Worm (Caenorhabditis elegans) whole organism, early embryonic: Measurements from ENCODE around the gene M01H9.5.

Experiments used
- B0310.2 ChIP-seq: sonication (generic microtip); optimal IDR thresholded peaks from 2 replicates; lab custom pipeline; 2016; ENCODE audit warnings: mild to moderate bottlenecking, missing genetic modification characterization, missing compliant biosample characterization
- F13C5.2 ChIP-seq: sonication (generic microtip); optimal IDR thresholded peaks from 2 replicates; lab custom pipeline; 2017; ENCODE audit warnings: mild to moderate bottlenecking, missing genetic modification characterization, inconsistent platforms, missing compliant biosample characterization
- aly-1 ChIP-seq: sonication (generic microtip); optimal IDR thresholded peaks from 2 replicates; lab custom pipeline; 2016; ENCODE audit warnings: missing genetic modification characterization, missing compliant biosample characterization
- ama-1 ChIP-seq: fragments of 150-350 bp; optimal IDR thresholded peaks from 2 replicates; lab custom pipeline; 2014
- ceh-13 ChIP-seq: fragments of 200-800 bp; sonication (Bioruptor generic); optimal IDR thresholded peaks from 2 replicates; lab custom pipeline; 2018; ENCODE audit warnings: mild to moderate bottlenecking, missing genetic modification characterization, missing compliant biosample characterization
- ceh-36 ChIP-seq: sonication (generic microtip); optimal IDR thresholded peaks from 2 replicates; lab custom pipeline; 2016; ENCODE audit warnings: missing genetic modification characterization, inconsistent platforms, missing compliant biosample characterization
- ets-7 ChIP-seq: sonication (generic microtip); optimal IDR thresholded peaks from 2 replicates; lab custom pipeline; 2016; ENCODE audit warnings: missing genotype, missing genetic modification characterization, missing compliant biosample characterization
- flt-1 ChIP-seq: fragments of 200-800 bp; sonication (Bioruptor generic); IDR thresholded peaks from 2 replicates; pipeline ENCODE4 v1.3.6; 2022; ENCODE audit warnings: missing genetic modification characterization, missing compliant biosample characterization
- hmbx-1 ChIP-seq: sonication (generic microtip); optimal IDR thresholded peaks from 2 replicates; lab custom pipeline; 2016; ENCODE audit warnings: mild to moderate bottlenecking, missing genetic modification characterization, missing compliant biosample characterization
- hmg-4 ChIP-seq: fragments of 200-800 bp; sonication (Bioruptor generic); optimal IDR thresholded peaks from 2 replicates; lab custom pipeline; 2018; ENCODE audit warnings: mild to moderate bottlenecking, missing genetic modification characterization, missing compliant biosample characterization
- hnd-1 ChIP-seq: sonication (generic microtip); optimal IDR thresholded peaks from 2 replicates; lab custom pipeline; 2016; ENCODE audit warnings: missing genetic modification characterization, missing compliant biosample characterization
- pes-1 ChIP-seq: fragments of 200-800 bp; sonication (Bioruptor generic); IDR thresholded peaks from 2 replicates; pipeline ENCODE4 v1.3.6; 2022; ENCODE audit warnings: missing genetic modification reagents, missing genetic modification characterization, missing compliant biosample characterization
- scrt-1 ChIP-seq: fragments of 200-800 bp; sonication (Bioruptor generic); IDR thresholded peaks from 2 replicates; pipeline ENCODE4 v1.3.6; 2022; ENCODE audit warnings: missing genetic modification characterization, missing compliant biosample characterization
- sea-1 ChIP-seq: fragments of 200-800 bp; sonication (Bioruptor generic); conservative IDR thresholded peaks from 2 replicates; pipeline ENCODE4 v1.3.6; 2022; ENCODE audit warnings: missing genetic modification characterization, missing compliant biosample characterization
- tbx-11 ChIP-seq: fragments of 200-800 bp; sonication (Bioruptor generic); IDR thresholded peaks from 2 replicates; pipeline ENCODE4 v1.3.6; 2022; ENCODE audit warnings: missing genetic modification characterization, missing compliant biosample characterization
- tbx-37 ChIP-seq: fragments of 200-800 bp; sonication (Bioruptor generic); conservative IDR thresholded peaks from 2 replicates; pipeline ENCODE4 v1.3.6; 2022; ENCODE audit warnings: missing genetic modification reagents, missing genetic modification characterization, missing compliant biosample characterization
- tra-4 ChIP-seq: sonication (generic microtip); optimal IDR thresholded peaks from 2 replicates; lab custom pipeline; 2017; ENCODE audit warnings: missing genetic modification characterization, missing compliant biosample characterization

Gene M01H9.5

ce11 chrIV:4475362-4476086 is 10.2 kb downstream of the M01H9.5 start:
- no peak for TF ChIP-seq aly-1 (tag; lab: Kevin White, UChicago)
- no peak for TF ChIP-seq sea-1 (GFP tag; lab: Robert Waterston, UW)
- TF ChIP-seq tbx-11 (GFP tag; lab: Robert Waterston, UW), result no peak
- TF ChIP-seq tbx-37 (GFP tag; lab: Robert Waterston, UW), result no peak
- TF ChIP-seq hmg-4 (GFP tag; lab: Kevin White, UChicago), result no peak
- TF ChIP-seq ceh-13 (GFP tag; lab: Kevin White, UChicago), result no peak
- no peak for TF ChIP-seq hmbx-1 (tag; lab: Kevin White, UChicago)
- TF ChIP-seq flt-1 (GFP tag; lab: Robert Waterston, UW), result no peak
- no peak for TF ChIP-seq B0310.2 (tag; lab: Kevin White, UChicago)
- no peak for TF ChIP-seq F13C5.2 (tag; lab: Kevin White, UChicago)
- no peak for TF ChIP-seq ama-1 (lab: Kevin White, UChicago)
- no peak for TF ChIP-seq tra-4 (tag; lab: Kevin White, UChicago)
- TF ChIP-seq hnd-1 (tag; lab: Kevin White, UChicago), result no peak
- no peak for TF ChIP-seq ceh-36 (tag; lab: Kevin White, UChicago)
- TF ChIP-seq pes-1 (GFP tag; lab: Robert Waterston, UW), result no peak
- no peak for TF ChIP-seq scrt-1 (GFP tag; lab: Robert Waterston, UW)
- TF ChIP-seq ets-7, result no peak

DNA sequence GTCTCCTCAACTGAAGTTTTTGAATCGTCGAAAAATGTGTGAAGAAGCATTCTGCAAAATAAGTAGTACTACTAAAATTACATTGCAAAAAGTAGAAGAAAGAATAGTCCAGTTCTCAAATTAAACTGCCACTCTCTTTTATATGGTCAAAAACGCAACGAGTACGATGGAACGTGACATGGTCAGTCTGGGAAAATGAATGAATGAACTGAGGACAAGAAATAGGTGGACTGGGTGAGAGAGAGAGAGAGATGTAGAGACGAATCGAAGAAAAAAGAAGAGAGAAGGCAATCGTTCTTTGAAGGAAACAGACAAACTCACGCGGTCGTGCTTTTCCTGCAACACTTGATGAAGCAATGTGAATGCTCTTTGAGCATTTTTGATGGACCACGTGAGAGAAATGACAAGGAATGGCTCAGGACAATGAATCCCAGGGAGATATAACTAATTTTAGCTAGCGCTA is 11.8 kb downstream of the M01H9.5 start, which contains the start of gene M01H9.3:
TSS of gene M01H9.3 (minus strand) at position 51 of the 463 bp plus-strand sequence.
- TF ChIP-seq sea-1 (GFP tag; lab: Robert Waterston, UW) (no peak), tbx-11 (GFP tag; lab: Robert Waterston, UW) (no peak), hnd-1 (tag; lab: Kevin White, UChicago) (no peak), hmbx-1 (tag; lab: Kevin White, UChicago) (no peak), F13C5.2 (tag; lab: Kevin White, UChicago) (no peak), ama-1 (lab: Kevin White, UChicago) (no peak)

DNA sequence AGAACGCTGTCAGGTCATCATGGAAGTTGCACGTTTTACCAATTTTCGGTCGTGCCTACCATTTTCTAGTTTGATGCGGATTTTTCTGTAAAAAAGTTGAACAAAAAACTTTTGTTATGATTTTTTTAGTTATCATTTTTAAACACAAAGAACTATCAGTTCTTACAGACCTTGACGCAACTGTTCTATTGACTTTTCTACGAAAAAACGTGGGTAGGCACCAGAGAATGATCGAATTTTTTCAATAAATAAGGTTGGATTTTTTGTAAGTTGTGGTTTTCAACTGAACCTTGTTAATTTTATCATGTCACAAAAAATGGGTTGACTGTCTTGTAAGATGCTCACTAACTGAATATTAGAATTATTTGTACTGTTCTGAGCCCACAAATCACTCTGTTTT is 13.3 kb downstream of the M01H9.5 start:
- TF ChIP-seq flt-1 (GFP tag; lab: Robert Waterston, UW), result no peak
- no peak for TF ChIP-seq aly-1 (tag; lab: Kevin White, UChicago)
- no peak for TF ChIP-seq hmg-4 (GFP tag; lab: Kevin White, UChicago)
- TF ChIP-seq scrt-1 (GFP tag; lab: Robert Waterston, UW), result no peak
- TF ChIP-seq tbx-37 (GFP tag; lab: Robert Waterston, UW), result no peak
- no peak for TF ChIP-seq ceh-13 (GFP tag; lab: Kevin White, UChicago)
- TF ChIP-seq ets-7, result no peak
- TF ChIP-seq sea-1 (GFP tag; lab: Robert Waterston, UW), result no peak
- TF ChIP-seq ama-1 (lab: Kevin White, UChicago), result no peak
- no peak for TF ChIP-seq tbx-11 (GFP tag; lab: Robert Waterston, UW)
- no peak for TF ChIP-seq B0310.2 (tag; lab: Kevin White, UChicago)
- no peak for TF ChIP-seq pes-1 (GFP tag; lab: Robert Waterston, UW)
- TF ChIP-seq tra-4 (tag; lab: Kevin White, UChicago), result no peak
- no peak for TF ChIP-seq ceh-36 (tag; lab: Kevin White, UChicago)
- no peak for TF ChIP-seq hnd-1 (tag; lab: Kevin White, UChicago)
- TF ChIP-seq hmbx-1 (tag; lab: Kevin White, UChicago), result no peak
- TF ChIP-seq F13C5.2 (tag; lab: Kevin White, UChicago), result no peak

DNA sequence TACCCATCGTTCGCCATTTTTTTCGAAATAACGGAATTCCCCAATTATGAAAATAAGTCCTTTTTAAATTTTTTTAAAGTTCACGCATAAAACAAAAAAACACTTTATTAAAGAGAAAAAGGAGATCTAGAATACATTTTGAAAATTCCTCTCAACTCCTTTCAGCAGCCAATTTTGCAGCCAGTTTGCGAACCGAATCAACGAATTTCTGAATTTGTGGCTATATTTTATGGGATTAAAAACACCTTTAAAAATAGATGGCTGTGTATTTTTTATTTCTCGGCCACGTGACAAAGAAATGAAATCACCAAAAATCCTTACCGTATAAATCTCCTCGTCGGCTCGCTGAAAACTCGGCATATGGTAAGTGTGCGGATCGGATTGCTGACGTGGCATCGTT is 14.7 kb downstream of the M01H9.5 start, which contains the start of gene M01H9.10:
TSS of gene M01H9.10 (minus strand) at position 101 of the 400 bp plus-strand sequence.
- TF ChIP-seq hmbx-1 (tag; lab: Kevin White, UChicago), result no peak
- TF ChIP-seq hnd-1 (tag; lab: Kevin White, UChicago), result no peak
- TF ChIP-seq pes-1 (GFP tag; lab: Robert Waterston, UW), result no peak
- TF ChIP-seq tra-4 (tag; lab: Kevin White, UChicago), result no peak
- no peak for TF ChIP-seq F13C5.2 (tag; lab: Kevin White, UChicago)
- TF ChIP-seq B0310.2 (tag; lab: Kevin White, UChicago), result no peak
- TF ChIP-seq tbx-37 (GFP tag; lab: Robert Waterston, UW), result no peak
- TF ChIP-seq sea-1 (GFP tag; lab: Robert Waterston, UW), result no peak
- no peak for TF ChIP-seq ets-7
- no peak for TF ChIP-seq flt-1 (GFP tag; lab: Robert Waterston, UW)
- no peak for TF ChIP-seq tbx-11 (GFP tag; lab: Robert Waterston, UW)

DNA sequence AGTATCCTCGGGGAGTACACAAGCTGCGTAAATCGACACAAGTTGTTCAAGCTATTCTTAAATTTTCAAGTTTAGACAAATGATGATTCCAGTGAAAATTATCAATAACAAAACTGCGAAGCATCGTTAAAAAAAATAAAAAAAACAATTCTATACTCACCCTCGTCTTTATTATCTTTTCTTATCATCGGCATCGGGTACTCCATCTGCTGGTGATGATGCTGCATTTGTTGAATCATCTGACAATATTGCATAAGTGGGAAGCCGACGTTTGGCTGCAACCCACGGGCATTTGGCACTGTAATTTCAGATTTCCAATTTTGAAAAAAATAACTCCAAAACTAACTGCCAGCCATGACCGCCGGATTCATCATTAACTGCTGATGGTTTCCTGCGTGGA is 16.0 kb downstream of the M01H9.5 start:
- TF ChIP-seq hmg-4 (GFP tag; lab: Kevin White, UChicago), result no peak

- TF ChIP-seq ets-7, result no peak
- TF ChIP-seq ama-1 (lab: Kevin White, UChicago), result no peak
- TF ChIP-seq hmg-4 (GFP tag; lab: Kevin White, UChicago), result no peak
- TF ChIP-seq flt-1 (GFP tag; lab: Robert Waterston, UW), result no peak
- no peak for TF ChIP-seq hnd-1 (tag; lab: Kevin White, UChicago)
- no peak for TF ChIP-seq ceh-36 (tag; lab: Kevin White, UChicago)
Observed at ce11 chrIV:4482531-4482930, 17.2 kb downstream of the M01H9.5 start, which contains the start of gene M01H9.4. Gene M01H9.4 (minus strand): TSS chrIV:4482909.

ce11 chrIV:4484555-4484954 is 19.3 kb downstream of the M01H9.5 start:
- TF ChIP-seq B0310.2 (tag; lab: Kevin White, UChicago), result no peak
